Fruit fly (Drosophila melanogaster): ENCODE results near the gene sky.

The sky gene

dm6 chr2L:20829309-20829708, 89.4 kb downstream of the sky start, which contains the start of gene CG31673:
CG31673 (plus strand) TSS chr2L:20829609.
- TF ChIP-seq Dif (GFP tag; optimal IDR thresholded peaks at IDR 0.05; ENCODE audit: partially characterized antibody) = peak; percentile 1
- TF ChIP-seq HLH106 (tag; optimal IDR thresholded peaks at IDR 0.05) = no peak

dm6 chr2L:20828701-20829100, 90.0 kb downstream of the sky start:
- TF ChIP-seq CrebA (GFP tag; optimal IDR thresholded peaks at IDR 0.05; ENCODE audit: borderline replicate concordance) = no peak

DNA sequence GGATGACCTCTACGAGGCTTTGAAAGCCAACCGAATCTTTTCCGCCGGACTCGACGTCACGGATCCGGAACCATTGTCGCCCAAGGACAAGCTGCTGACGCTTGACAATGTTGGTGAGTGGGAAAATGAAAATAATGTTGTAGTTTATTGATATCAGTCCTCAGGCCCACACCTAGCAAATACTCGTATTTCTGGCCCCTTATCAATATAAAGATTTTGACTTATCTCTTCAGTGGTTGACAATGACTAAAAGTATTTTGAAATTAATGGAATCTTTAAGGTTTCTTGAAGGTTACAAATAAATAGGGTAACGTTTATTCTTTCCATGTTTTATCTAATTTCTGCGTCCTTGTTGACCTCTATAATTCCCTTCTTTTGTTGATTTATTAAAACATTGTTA, 91.7 kb downstream of the sky start:
- TF ChIP-seq CG32264 (GFP tag; optimal IDR thresholded peaks at IDR 0.05) = no peak
- TF ChIP-seq sage (GFP tag; optimal IDR thresholded peaks at IDR 0.05) = no peak
- TF ChIP-seq Jra (GFP tag; optimal IDR thresholded peaks at IDR 0.05) = no peak
- TF ChIP-seq psq (GFP tag; optimal IDR thresholded peaks at IDR 0.05) = no peak
- TF ChIP-seq Dif (GFP tag; optimal IDR thresholded peaks at IDR 0.05; ENCODE audit: partially characterized antibody) = no peak
- TF ChIP-seq Mio (GFP tag; optimal IDR thresholded peaks at IDR 0.05) = no peak
- TF ChIP-seq pan (optimal IDR thresholded peaks at IDR 0.05) = no peak
- TF ChIP-seq usp (GFP tag; optimal IDR thresholded peaks at IDR 0.05) = no peak
- no peak for TF ChIP-seq Dfd (GFP tag; optimal IDR thresholded peaks at IDR 0.05)
- TF ChIP-seq sv (GFP tag; optimal IDR thresholded peaks at IDR 0.05) = no peak

- no peak for TF ChIP-seq h (GFP tag; optimal IDR thresholded peaks at IDR 0.05)
- TF ChIP-seq ey (GFP tag; optimal IDR thresholded peaks at IDR 0.05) = no peak
- TF ChIP-seq Rel (GFP tag; optimal IDR thresholded peaks at IDR 0.05) = no peak
- no peak for TF ChIP-seq Rel (tag; optimal IDR thresholded peaks at IDR 0.05)
- TF ChIP-seq fru (GFP tag; optimal IDR thresholded peaks at IDR 0.05) = no peak
- TF ChIP-seq foxo (GFP tag; optimal IDR thresholded peaks at IDR 0.05) = no peak
- no peak for TF ChIP-seq pan (optimal IDR thresholded peaks at IDR 0.05)
- no peak for TF ChIP-seq rgr (GFP tag; optimal IDR thresholded peaks at IDR 0.05)
- TF ChIP-seq Abd-B (GFP tag; optimal IDR thresholded peaks at IDR 0.05) = no peak
- TF ChIP-seq CG9705 (GFP tag; optimal IDR thresholded peaks at IDR 0.05) = no peak
- no peak for TF ChIP-seq Jra (GFP tag; optimal IDR thresholded peaks at IDR 0.05)
- no peak for TF ChIP-seq Mio (GFP tag; optimal IDR thresholded peaks at IDR 0.05)
- TF ChIP-seq Myc (optimal IDR thresholded peaks at IDR 0.05) = no peak
These were observed 92.5 kb downstream of the sky start for dm6 chr2L:20826226-20826625.

dm6 chr2L:20825265-20825664, 93.5 kb downstream of the sky start:
- no peak for TF ChIP-seq brk (GFP tag; optimal IDR thresholded peaks at IDR 0.05)
- TF ChIP-seq CrebA (GFP tag; optimal IDR thresholded peaks at IDR 0.05; ENCODE audit: borderline replicate concordance) = peak; percentile 3
- TF ChIP-seq Hr83 (GFP tag; optimal IDR thresholded peaks at IDR 0.05; ENCODE audit: poor library complexity, severe bottlenecking) = peak; percentile 9
- TF ChIP-seq foxo (GFP tag; optimal IDR thresholded peaks at IDR 0.05) = no peak
- TF ChIP-seq Rel (GFP tag; optimal IDR thresholded peaks at IDR 0.05) = peak; percentile 58
- TF ChIP-seq Rel (tag; optimal IDR thresholded peaks at IDR 0.05) = no peak
- TF ChIP-seq woc (GFP tag; optimal IDR thresholded peaks at IDR 0.05) = peak; percentile 10
- peak in 1 of 2 experiments; percentile 14 for TF ChIP-seq dl (GFP tag; optimal IDR thresholded peaks at IDR 0.05; ENCODE audit: insufficient read depth in 1 of 2, partially characterized antibody in 2 of 2)

DNA sequence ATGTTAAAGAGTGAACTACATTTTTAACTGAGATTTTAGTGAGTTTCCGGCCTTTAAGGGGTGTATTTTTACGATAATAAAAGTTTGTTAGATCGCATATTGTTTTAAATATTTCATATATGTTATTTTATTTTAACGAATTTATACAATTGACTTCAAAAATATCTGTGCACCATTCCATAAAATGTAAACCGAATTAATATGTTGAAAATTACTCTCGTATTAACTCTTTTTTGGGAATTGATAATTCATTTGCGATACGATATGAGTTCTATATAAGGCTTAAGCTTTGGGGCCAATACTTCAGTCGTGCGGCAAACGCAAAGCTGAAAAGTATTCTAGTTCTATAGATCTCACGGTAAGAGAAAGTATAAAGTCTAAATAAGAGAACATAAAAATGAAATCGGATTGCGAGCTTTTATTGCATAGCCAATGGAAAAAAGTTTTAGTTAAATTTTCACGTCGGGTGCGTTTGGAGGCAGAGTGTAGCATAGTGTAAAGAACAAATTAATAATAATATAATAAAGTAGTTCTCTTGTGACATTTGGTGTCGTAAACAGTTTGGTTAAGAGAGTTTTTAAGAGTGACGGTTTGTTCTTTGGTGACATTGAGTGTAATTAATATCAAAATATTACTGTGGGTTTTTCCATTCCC, 94.5 kb downstream of the sky start:
- TF ChIP-seq br (GFP tag; optimal IDR thresholded peaks at IDR 0.05) (no peak), dsf (GFP tag; optimal IDR thresholded peaks at IDR 0.05; ENCODE audit: borderline replicate concordance) (no peak), CG9705 (GFP tag; optimal IDR thresholded peaks at IDR 0.05) (no peak), Hr78 (GFP tag; optimal IDR thresholded peaks at IDR 0.05) (no peak), HLH106 (tag; optimal IDR thresholded peaks at IDR 0.05) (no peak), OdsH (GFP tag; optimal IDR thresholded peaks at IDR 0.05) (no peak), Vsx2 (GFP tag; optimal IDR thresholded peaks at IDR 0.05; ENCODE audit: partially characterized antibody) (no peak), Sp1 (GFP tag; optimal IDR thresholded peaks at IDR 0.05) (no peak)
